Fruit fly (Drosophila melanogaster) whole organism, prepupa: ENCODE measurements around the gene Acbp6.

Experiments
- CG1621 ChIP-seq: fragments of 200-800 bp; sonication (Bioruptor generic); optimal IDR thresholded peaks from 3 replicates; lab custom pipeline; 2018; ENCODE audit warnings: missing biosample characterization, mild to moderate bottlenecking, missing genetic modification characterization
- CG6854 ChIP-seq: fragments of 200-800 bp; sonication (Bioruptor generic); optimal IDR thresholded peaks from 2 replicates; lab custom pipeline; 2017; ENCODE audit warnings: missing biosample characterization, mild to moderate bottlenecking, missing genetic modification characterization
- CG7368 ChIP-seq: fragments of 200-800 bp; sonication (Bioruptor generic); optimal IDR thresholded peaks from 3 replicates; lab custom pipeline; 2016; ENCODE audit warnings: missing biosample characterization, missing genetic modification characterization
- Eip78C ChIP-seq: fragments of 200-800 bp; sonication (Bioruptor generic); peaks from one replicate; lab custom pipeline; 2016; ENCODE audit warnings: missing biosample characterization, missing genetic modification characterization
- Lpt ChIP-seq: fragments of 200-800 bp; sonication (Bioruptor generic); optimal IDR thresholded peaks from 3 replicates; lab custom pipeline; 2016; ENCODE audit warnings: missing biosample characterization, missing genetic modification characterization

DNA sequence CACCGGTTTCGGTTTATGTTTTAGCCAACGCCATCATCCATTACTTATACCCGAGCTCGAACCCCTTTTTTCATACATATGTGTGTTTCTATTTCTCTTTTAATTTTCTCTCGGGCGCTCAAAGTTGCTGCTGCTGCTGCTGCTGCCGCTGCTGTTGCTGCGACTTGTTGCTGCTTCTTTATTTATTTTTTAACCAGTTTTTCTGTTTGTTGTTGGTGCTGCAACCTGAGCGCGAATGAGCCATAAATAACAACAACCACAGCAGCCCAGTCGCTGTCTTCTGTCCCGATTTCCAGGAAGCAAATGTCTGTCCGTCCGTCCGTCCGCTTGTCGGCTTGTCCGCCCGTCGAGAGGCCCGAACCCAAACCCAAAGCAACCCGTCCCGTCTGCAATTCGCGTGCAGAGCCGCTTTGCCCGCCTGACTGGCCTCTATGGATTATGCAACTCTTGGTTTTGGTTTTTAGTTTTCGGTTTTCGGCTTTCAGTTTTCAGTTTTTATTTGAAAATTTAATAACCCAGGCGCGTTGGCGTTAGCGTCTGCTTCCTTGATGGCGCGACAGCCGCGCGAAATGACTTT is 9.0 kb downstream of the Acbp6 start:
- TF ChIP-seq Eip78C (GFP tag; lab: Kevin White, UChicago) (no peak), CG7368 (GFP tag; lab: Kevin White, UChicago) (no peak), CG1621 (tag; lab: Kevin White, UChicago) (no peak), CG6854 (GFP tag; lab: Kevin White, UChicago) (peak; percentile 51), Lpt (peak; percentile 47)
